Worm (Caenorhabditis elegans) whole organism, L1 larva: ENCODE results near the gene mrpl-50.

ENCODE experiments used
- C04F5.9 ChIP-seq: sonication (generic microtip); optimal IDR thresholded peaks from 2 replicates; lab custom pipeline; 2016; ENCODE audit warnings: missing genetic modification characterization, missing compliant biosample characterization
- Y116A8C.19 ChIP-seq: sonication (generic microtip); optimal IDR thresholded peaks from 2 replicates; lab custom pipeline; 2016; ENCODE audit warnings: missing compliant biosample characterization, missing genetic modification characterization, borderline replicate concordance
- aha-1 ChIP-seq: fragments of 150-350 bp; optimal IDR thresholded peaks from 2 replicates; lab custom pipeline; 2014; ENCODE audit warnings: missing biosample characterization, missing genetic modification characterization
- ama-1 ChIP-seq: fragments of 150-350 bp; optimal IDR thresholded peaks from 2 replicates; lab custom pipeline; 2014
- blmp-1 ChIP-seq: fragments of 150-350 bp; optimal IDR thresholded peaks from 2 replicates; lab custom pipeline; 2014; ENCODE audit warnings: missing biosample characterization, missing genetic modification characterization
- ceh-8 ChIP-seq: fragments of 200-800 bp; sonication (Bioruptor generic); optimal IDR thresholded peaks from 2 replicates; lab custom pipeline; 2018; ENCODE audit warnings: mild to moderate bottlenecking, missing genetic modification characterization, moderate library complexity, missing compliant biosample characterization
- ceh-82 ChIP-seq, 3 experiments: fragments of 150-350 bp in 1 of 3; sonication (generic microtip) in 2 of 3; optimal IDR thresholded peaks; 2 replicates each; lab custom pipeline; 2014 to 2017; ENCODE audit warnings: missing biosample characterization in 3 of 3, missing genetic modification characterization in 3 of 3
- ceh-88 ChIP-seq: fragments of 200-800 bp; sonication (Bioruptor generic); IDR thresholded peaks from 2 replicates; pipeline ENCODE4 v1.3.6; 2022; ENCODE audit warnings: missing genetic modification characterization, missing compliant biosample characterization
- ceh-90 ChIP-seq: sonication (generic microtip); optimal IDR thresholded peaks from 2 replicates; lab custom pipeline; 2016; ENCODE audit warnings: missing genetic modification characterization, missing compliant biosample characterization
- ces-1 ChIP-seq: fragments of 150-350 bp; optimal IDR thresholded peaks from 2 replicates; lab custom pipeline; 2014; ENCODE audit warnings: missing biosample characterization, missing genetic modification reagents, missing genetic modification characterization
- dpl-1 ChIP-seq, 3 experiments: fragments of 150-350 bp in 2 of 3; sonication (generic microtip) in 1 of 3; optimal IDR thresholded peaks; 2 replicates each; lab custom pipeline; 2014 to 2017; ENCODE audit warnings: missing biosample characterization in 3 of 3, missing genetic modification characterization in 3 of 3, missing genetic modification reagents in 3 of 3
- dsc-1 ChIP-seq: sonication (generic microtip); optimal IDR thresholded peaks from 2 replicates; lab custom pipeline; 2016; ENCODE audit warnings: mild to moderate bottlenecking, missing genetic modification characterization, missing compliant biosample characterization
- efl-3 ChIP-seq: fragments of 200-800 bp; sonication (Bioruptor generic); optimal IDR thresholded peaks from 2 replicates; lab custom pipeline; 2018; ENCODE audit warnings: mild to moderate bottlenecking, missing genetic modification characterization, missing compliant biosample characterization
- egl-13 ChIP-seq: sonication (generic microtip); optimal IDR thresholded peaks from 2 replicates; lab custom pipeline; 2016; ENCODE audit warnings: missing genotype, missing genetic modification reagents, missing genetic modification characterization, missing compliant biosample characterization
- egl-27 ChIP-seq, 2 experiments: fragments of 150-350 bp in 1 of 2; sonication (generic microtip); optimal IDR thresholded peaks; 3 replicates each; lab custom pipeline; 2017 to 2018; ENCODE audit warnings: missing biosample characterization in 2 of 2, missing genetic modification characterization in 2 of 2, missing genetic modification reagents in 2 of 2
- elt-2 ChIP-seq: sonication (generic microtip); optimal IDR thresholded peaks from 2 replicates; lab custom pipeline; 2016; ENCODE audit warnings: missing genetic modification characterization, mild to moderate bottlenecking, inconsistent platforms, missing compliant biosample characterization, missing genetic modification reagents
- elt-3 ChIP-seq, 6 experiments: fragments of 150-350 bp in 1 of 6; sonication (generic microtip); optimal IDR thresholded peaks; 2 replicates each; lab custom pipeline; 2017 to 2018; ENCODE audit warnings: missing biosample characterization in 6 of 6, missing genetic modification characterization in 6 of 6, inconsistent platforms in 1 of 6
- fkh-10 ChIP-seq: sonication (generic microtip); optimal IDR thresholded peaks from 2 replicates; lab custom pipeline; 2017; ENCODE audit warnings: missing biosample characterization, missing genetic modification reagents, missing genetic modification characterization
- fos-1 ChIP-seq: fragments of 150-350 bp; optimal IDR thresholded peaks from 2 replicates; lab custom pipeline; 2014; ENCODE audit warnings: missing biosample characterization, missing genetic modification characterization
- grh-1 ChIP-seq: fragments of 200-800 bp; sonication (Bioruptor generic); IDR thresholded peaks from 2 replicates; pipeline ENCODE4 v1.3.6; 2022; ENCODE audit warnings: missing genetic modification reagents, missing genetic modification characterization, missing compliant biosample characterization
- hlh-4 ChIP-seq: sonication (generic microtip); optimal IDR thresholded peaks from 2 replicates; lab custom pipeline; 2016; ENCODE audit warnings: mild to moderate bottlenecking, missing genetic modification characterization, missing compliant biosample characterization
- isw-1 ChIP-seq: fragments of 200-800 bp; sonication (Bioruptor generic); IDR thresholded peaks from 2 replicates; pipeline ENCODE4 v1.3.6; 2022; ENCODE audit warnings: missing genetic modification characterization, missing compliant biosample characterization
- lin-14 ChIP-seq: fragments of 200-800 bp; sonication (Bioruptor generic); optimal IDR thresholded peaks from 2 replicates; lab custom pipeline; 2018; ENCODE audit warnings: mild to moderate bottlenecking, missing genetic modification characterization, moderate library complexity, missing compliant biosample characterization
- lin-15B ChIP-seq: fragments of 150-350 bp; sonication (generic microtip); optimal IDR thresholded peaks from 3 replicates; lab custom pipeline; 2014; ENCODE audit warnings: missing biosample characterization, missing genetic modification characterization
- lsy-2 ChIP-seq, 2 experiments: fragments of 150-350 bp; optimal IDR thresholded peaks; 2 replicates each; lab custom pipeline; 2014; ENCODE audit warnings: missing biosample characterization in 2 of 2, missing genetic modification characterization in 2 of 2
- mdl-1 ChIP-seq, 2 experiments: fragments of 150-350 bp; optimal IDR thresholded peaks; 2 replicates each; lab custom pipeline; 2014 to 2017; ENCODE audit warnings: missing biosample characterization in 2 of 2, missing genetic modification characterization in 2 of 2, inconsistent platforms in 1 of 2
- mef-2 ChIP-seq: fragments of 150-350 bp; optimal IDR thresholded peaks from 2 replicates; lab custom pipeline; 2014; ENCODE audit warnings: missing biosample characterization, missing genetic modification characterization
- nhr-47 ChIP-seq: sonication (generic microtip); optimal IDR thresholded peaks from 2 replicates; lab custom pipeline; 2016; ENCODE audit warnings: mild to moderate bottlenecking, missing genetic modification characterization, moderate library complexity, missing compliant biosample characterization
- nhr-77 ChIP-seq: fragments of 150-350 bp; optimal IDR thresholded peaks from 2 replicates; lab custom pipeline; 2014; ENCODE audit warnings: missing biosample characterization, missing genetic modification characterization
- nhr-90 ChIP-seq: sonication (generic microtip); optimal IDR thresholded peaks from 2 replicates; lab custom pipeline; 2016; ENCODE audit warnings: mild to moderate bottlenecking, missing genetic modification characterization, missing compliant biosample characterization; ENCODE audit not compliant: poor library complexity
- pax-3 ChIP-seq: fragments of 200-800 bp; sonication (Bioruptor generic); optimal IDR thresholded peaks from 2 replicates; lab custom pipeline; 2018; ENCODE audit warnings: mild to moderate bottlenecking, missing genetic modification characterization, moderate library complexity, missing compliant biosample characterization
- pqm-1 ChIP-seq: sonication (generic microtip); optimal IDR thresholded peaks from 3 replicates; lab custom pipeline; 2017; ENCODE audit warnings: missing biosample characterization, missing genetic modification characterization
- sup-37 ChIP-seq: fragments of 200-800 bp; sonication (Bioruptor generic); optimal IDR thresholded peaks from 2 replicates; lab custom pipeline; 2018; ENCODE audit warnings: mild to moderate bottlenecking, missing genetic modification characterization, missing compliant biosample characterization
- swsn-7 ChIP-seq: sonication (generic microtip); optimal IDR thresholded peaks from 2 replicates; lab custom pipeline; 2016; ENCODE audit warnings: missing genetic modification characterization, missing compliant biosample characterization
- tbx-2 ChIP-seq: sonication (generic microtip); optimal IDR thresholded peaks from 2 replicates; lab custom pipeline; 2016; ENCODE audit warnings: missing genetic modification characterization, missing compliant biosample characterization
- unc-62 ChIP-seq: fragments of 150-350 bp; optimal IDR thresholded peaks from 2 replicates; lab custom pipeline; 2014; ENCODE audit warnings: missing biosample characterization, missing genetic modification reagents, missing genetic modification characterization
- unc-86 ChIP-seq: sonication (generic microtip); optimal IDR thresholded peaks from 2 replicates; lab custom pipeline; 2016; ENCODE audit warnings: missing genetic modification characterization, missing compliant biosample characterization
- vab-15 ChIP-seq: sonication (generic microtip); optimal IDR thresholded peaks from 2 replicates; lab custom pipeline; 2017; ENCODE audit warnings: missing genotype, mild to moderate bottlenecking, missing genetic modification characterization, missing compliant biosample characterization
- zag-1 ChIP-seq: fragments of 150-350 bp; optimal IDR thresholded peaks from 2 replicates; lab custom pipeline; 2014; ENCODE audit warnings: missing biosample characterization, missing genetic modification characterization
- ztf-4 ChIP-seq: fragments of 150-350 bp; optimal IDR thresholded peaks from 2 replicates; lab custom pipeline; 2014; ENCODE audit warnings: missing biosample characterization, missing genetic modification characterization

mrpl-50 gene

DNA sequence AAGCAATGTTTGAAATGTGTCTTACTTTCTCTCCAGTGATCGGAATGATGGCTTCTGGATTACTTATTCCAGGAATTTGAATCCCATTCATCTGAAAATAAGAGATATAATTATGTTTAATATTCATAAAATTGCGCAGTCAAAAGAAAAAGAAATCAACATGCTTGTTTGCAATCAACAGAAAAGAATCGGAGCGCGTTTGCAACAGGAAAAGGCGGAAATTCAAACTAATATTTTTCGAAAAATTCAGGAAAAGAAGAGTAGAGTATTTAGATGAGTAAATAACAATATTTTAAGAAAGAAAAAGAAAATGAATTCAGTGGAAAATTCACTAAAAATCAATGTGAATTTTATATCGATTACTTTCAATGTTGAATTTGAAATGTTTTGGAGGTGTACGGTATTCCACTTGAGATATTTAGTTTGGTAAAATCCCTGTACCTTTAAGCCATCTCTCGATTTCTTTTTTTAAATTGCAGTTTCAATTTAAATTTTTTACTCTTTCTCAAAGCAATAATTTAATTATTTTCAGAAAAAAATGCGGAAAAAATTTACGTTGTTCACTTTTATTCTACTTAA is 10.8 kb downstream of the mrpl-50 start, which contains the start of the genes set-17 and T21B10.4 (continued):
- TF ChIP-seq Y116A8C.19 (tag; lab: Kevin White, UChicago) (no peak), aha-1 (tag; lab: Kevin White, UChicago) (no peak), egl-13 (tag; lab: Kevin White, UChicago) (no peak), elt-2 (tag; lab: Kevin White, UChicago) (no peak), pax-3 (no peak), unc-86 (tag; lab: Kevin White, UChicago) (no peak), ceh-8 (GFP tag; lab: Kevin White, UChicago) (no peak), tbx-2 (no peak), hlh-4 (tag; lab: Kevin White, UChicago) (no peak), mef-2 (no peak), lsy-2 (tag; optimal IDR thresholded peaks at IDR 0.05; lab: Kevin White, UChicago) (peak; percentile 24 to 67), ceh-88 (GFP tag; lab: Robert Waterston, UW) (no peak), unc-62 (GFP tag; lab: Kevin White, UChicago) (no peak), C04F5.9 (tag; lab: Kevin White, UChicago) (no peak), isw-1 (GFP tag; lab: Robert Waterston, UW) (no peak), ceh-90 (tag; lab: Kevin White, UChicago) (no peak), dpl-1 (GFP tag; optimal IDR thresholded peaks at IDR 0.05; lab: Kevin White, UChicago) (peak; percentile 72 to 90 (median 85)), egl-27 (tag; optimal IDR thresholded peaks at IDR 0.05; lab: Kevin White, UChicago) (no peak), ama-1 (lab: Kevin White, UChicago) (no peak), blmp-1 (tag; lab: Kevin White, UChicago) (peak; percentile 39), dsc-1 (no peak)

DNA sequence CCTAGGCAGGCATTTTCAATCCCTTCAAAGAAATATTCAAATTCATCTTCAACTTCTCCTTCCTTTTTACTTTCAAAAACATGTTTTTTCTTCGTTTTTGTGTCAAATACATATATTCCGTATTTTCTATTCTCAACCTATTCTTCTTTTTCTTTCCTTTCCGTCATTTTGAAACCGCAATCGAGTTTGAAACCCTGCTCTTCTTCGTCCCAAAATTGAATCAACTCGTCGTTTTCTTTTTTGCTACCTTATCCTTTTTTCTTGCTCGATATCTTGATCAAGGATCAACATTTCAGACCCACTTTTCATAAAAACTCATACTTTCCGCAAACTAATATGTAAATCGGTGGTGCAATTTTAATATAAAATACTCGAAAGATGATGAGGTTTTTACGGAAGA is 15.5 kb downstream of the mrpl-50 start:
- TF ChIP-seq ama-1 (lab: Kevin White, UChicago) (no peak), fkh-10 (GFP tag; lab: Kevin White, UChicago) (peak; percentile 61), lin-14 (GFP tag; lab: Kevin White, UChicago) (peak; percentile 42)

DNA sequence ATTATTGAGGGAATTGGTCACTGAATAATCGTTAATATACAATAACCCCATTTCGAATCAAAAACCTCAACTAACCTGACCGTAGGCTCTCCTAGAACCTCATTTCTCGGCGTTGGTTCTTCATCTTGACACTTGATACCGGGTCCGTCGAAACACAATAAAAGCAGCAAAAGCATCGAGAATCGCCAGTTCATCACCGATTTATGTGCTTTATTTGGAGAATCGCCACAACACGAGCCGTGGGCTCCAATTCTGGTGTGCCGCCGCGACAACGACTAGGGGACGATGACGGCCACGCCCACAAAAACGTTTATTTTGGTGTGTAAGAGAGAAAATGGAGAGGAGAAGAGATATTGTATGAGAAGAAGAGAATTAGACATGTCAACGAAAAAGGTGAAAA is 17.8 kb downstream of the mrpl-50 start, which contains the start of gene cutl-15:
Gene cutl-15 (minus strand): TSS at position 298 of the 400 bp plus-strand sequence.
- no peak for TF ChIP-seq ces-1
- no peak for TF ChIP-seq swsn-7 (tag; lab: Kevin White, UChicago)
- no peak for TF ChIP-seq vab-15 (tag; lab: Kevin White, UChicago)
- TF ChIP-seq fos-1, result no peak
- TF ChIP-seq ztf-4 (tag; lab: Kevin White, UChicago), result no peak
- TF ChIP-seq nhr-47 (tag; lab: Kevin White, UChicago), result no peak
- TF ChIP-seq ceh-82 (tag; optimal IDR thresholded peaks at IDR 0.05; lab: Kevin White, UChicago), result no peak
- no peak for TF ChIP-seq nhr-77 (tag; lab: Kevin White, UChicago)

DNA sequence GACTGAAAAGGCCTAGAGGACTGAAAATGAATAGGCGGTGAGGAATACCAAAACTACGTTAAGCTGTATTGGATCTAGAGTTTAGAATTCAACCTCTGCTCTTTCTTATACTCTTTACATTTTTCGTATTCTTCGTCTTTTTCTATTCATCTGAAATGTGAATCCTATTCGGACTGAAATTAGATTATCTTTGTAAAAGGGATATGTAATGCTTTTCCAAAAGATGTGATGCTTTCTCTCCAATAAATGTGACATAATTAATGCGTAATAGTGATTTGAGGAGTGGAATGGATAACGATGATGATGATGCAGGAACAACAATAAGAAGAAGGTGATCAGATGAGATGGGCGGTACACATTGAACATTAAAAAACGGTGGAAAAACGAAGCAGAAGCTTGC is 19.0 kb downstream of the mrpl-50 start:
- TF ChIP-seq sup-37 (GFP tag; lab: Kevin White, UChicago) (no peak), isw-1 (GFP tag; lab: Robert Waterston, UW) (no peak), lin-14 (GFP tag; lab: Kevin White, UChicago) (peak; percentile 30), elt-2 (tag; lab: Kevin White, UChicago) (no peak), mdl-1 (tag; optimal IDR thresholded peaks at IDR 0.05; lab: Kevin White, UChicago) (no peak), zag-1 (no peak), elt-3 (tag; optimal IDR thresholded peaks at IDR 0.05; lab: Kevin White, UChicago) (no peak), grh-1 (GFP tag; lab: Robert Waterston, UW) (no peak), dsc-1 (peak; percentile 54), pqm-1 (tag; lab: Kevin White, UChicago) (no peak), lin-15B (tag; lab: Kevin White, UChicago) (no peak), fkh-10 (GFP tag; lab: Kevin White, UChicago) (peak; percentile 34), efl-3 (no peak), nhr-90 (no peak)
